Fruit fly (Drosophila melanogaster): ENCODE results near the gene Irbp.
A peak's percentile ranks its signal among the peaks of the same experiment; 100 is the strongest.

The Irbp gene

DNA sequence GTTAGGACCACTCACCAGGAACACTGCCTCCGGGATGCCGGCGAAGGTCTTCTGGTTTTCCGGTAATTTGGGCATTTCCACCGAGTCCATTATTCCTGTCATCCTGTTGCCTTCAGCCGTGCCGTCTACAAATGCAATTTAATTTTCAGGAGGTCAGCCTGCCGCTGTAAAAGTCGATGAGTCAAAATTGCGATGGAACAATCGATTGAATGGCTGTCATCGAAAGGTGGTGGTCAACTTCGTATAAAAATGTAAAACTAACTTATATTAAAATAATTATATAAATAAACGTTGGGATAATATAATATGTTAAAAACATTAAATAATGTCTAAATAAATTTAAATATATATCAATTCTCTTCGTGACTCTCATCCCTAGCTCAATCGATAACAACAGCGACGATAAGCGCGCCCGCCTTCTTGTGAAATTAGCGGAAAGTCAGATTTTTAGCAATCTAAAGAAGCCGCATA, at the start of gene Irbp, which contains the start of gene mgr:
Gene Irbp, plus strand, starts transcription at position 381 of the 471 bp plus-strand sequence.
Gene mgr, minus strand, starts transcription at position 209 of the 471 bp plus-strand sequence.
- peak; percentile 92 for TF ChIP-seq noc (tag; optimal IDR thresholded peaks at IDR 0.05)

- no peak for TF ChIP-seq noc (tag; optimal IDR thresholded peaks at IDR 0.05)
Measured at dm6 chr3R:11361906-11362305, 47.9 kb upstream of the Irbp start.

- TF ChIP-seq noc (tag; optimal IDR thresholded peaks at IDR 0.05) = no peak
Measured at dm6 chr3R:11363577-11363976, 46.3 kb upstream of the Irbp start.

DNA sequence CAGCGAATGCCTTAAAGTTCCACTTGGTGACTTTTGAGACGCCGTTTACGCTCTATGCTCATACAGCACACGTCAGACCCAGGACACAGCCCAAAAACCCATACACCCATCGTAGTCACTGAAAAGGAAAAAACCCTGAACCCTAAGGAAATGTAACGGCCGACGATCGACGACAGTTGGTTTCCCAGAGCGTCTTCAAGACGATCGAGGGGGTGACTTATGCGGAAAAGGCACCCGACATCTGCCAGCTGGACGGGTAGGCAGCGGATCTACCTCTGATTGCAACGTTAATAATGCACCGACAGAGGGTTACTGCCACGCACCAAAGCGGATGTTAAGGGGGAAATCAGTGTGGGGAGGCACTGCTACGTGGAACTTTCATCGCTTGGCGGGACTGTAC, 43.5 kb upstream of the Irbp start:
- no peak for TF ChIP-seq noc (tag; optimal IDR thresholded peaks at IDR 0.05)

dm6 chr3R:11368766-11369165, 41.1 kb upstream of the Irbp start:
- TF ChIP-seq noc (tag; optimal IDR thresholded peaks at IDR 0.05) = no peak

dm6 chr3R:11370333-11370732, 39.5 kb upstream of the Irbp start:
- no peak for TF ChIP-seq noc (tag; optimal IDR thresholded peaks at IDR 0.05)

- no peak for TF ChIP-seq noc (tag; optimal IDR thresholded peaks at IDR 0.05)
Measured at dm6 chr3R:11370805-11371204, 39.0 kb upstream of the Irbp start.

dm6 chr3R:11372053-11373016, 37.5 kb upstream of the Irbp start:
- no peak for TF ChIP-seq noc (tag; optimal IDR thresholded peaks at IDR 0.05)

DNA sequence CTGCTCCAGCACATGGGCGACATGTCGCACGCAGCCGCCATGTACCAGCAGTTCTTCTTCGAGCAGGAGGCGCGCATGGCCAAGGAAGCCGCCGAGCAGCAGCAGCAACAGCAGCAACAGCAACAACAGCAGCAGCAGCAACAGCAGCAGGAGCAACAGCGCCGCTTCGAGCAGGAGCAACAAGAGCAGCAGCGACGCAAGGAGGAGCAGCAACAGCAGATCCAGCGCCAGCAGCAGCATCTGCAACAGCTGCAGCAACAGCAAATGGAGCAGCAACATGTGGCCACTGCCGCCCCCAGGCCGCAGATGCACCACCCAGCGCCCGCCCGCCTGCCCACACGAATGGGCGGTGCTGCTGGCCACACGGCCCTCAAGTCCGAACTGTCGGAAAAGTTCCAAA, 34.7 kb upstream of the Irbp start:
- no peak for TF ChIP-seq noc (tag; optimal IDR thresholded peaks at IDR 0.05)

DNA sequence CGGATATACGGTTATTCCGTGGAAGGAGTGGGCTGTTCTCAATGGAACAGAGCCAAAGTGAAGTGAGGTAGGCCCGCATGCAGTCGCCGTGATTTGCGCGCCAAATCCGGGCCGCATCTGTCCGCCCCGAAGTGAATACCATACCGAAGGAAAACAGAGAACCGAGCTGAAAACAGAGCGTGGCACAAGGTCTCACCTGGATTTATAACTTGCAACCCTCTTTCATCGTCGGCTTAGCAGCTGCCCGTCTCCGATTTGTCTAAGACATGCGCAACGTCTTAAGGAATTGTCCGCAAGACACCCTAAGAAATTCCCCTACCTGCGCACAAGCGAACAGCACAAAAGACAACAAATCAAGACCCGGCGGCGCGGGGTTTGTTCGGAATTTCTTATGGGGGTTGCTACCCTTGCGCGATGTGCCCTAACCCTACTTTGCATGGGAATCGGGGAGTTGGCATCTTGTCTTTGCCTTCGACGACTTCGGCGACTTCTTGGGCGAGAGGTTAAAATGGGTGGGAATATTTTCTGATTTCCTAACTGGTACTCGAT, 31.2 kb upstream of the Irbp start:
- TF ChIP-seq noc (tag; optimal IDR thresholded peaks at IDR 0.05) = no peak

DNA sequence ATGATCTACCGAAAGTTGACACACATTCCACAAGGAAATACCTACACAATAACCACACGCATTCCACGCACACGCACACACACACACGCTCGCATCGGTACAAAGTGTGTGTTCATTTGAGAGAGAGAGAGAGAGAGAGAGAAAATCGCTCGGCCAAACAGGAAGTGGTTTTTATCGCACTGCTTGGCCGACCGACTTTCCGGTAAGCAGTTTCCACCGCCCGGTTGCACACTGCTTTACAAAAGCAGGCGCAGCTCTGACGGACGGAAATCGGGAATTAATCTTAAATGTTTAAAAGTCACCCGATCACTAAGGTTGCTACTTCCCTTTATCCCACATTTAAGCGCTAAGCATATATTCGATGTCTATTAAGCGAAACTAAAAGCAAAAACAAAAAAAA, 17.0 kb upstream of the Irbp start:
- TF ChIP-seq noc (tag; optimal IDR thresholded peaks at IDR 0.05) = no peak

DNA sequence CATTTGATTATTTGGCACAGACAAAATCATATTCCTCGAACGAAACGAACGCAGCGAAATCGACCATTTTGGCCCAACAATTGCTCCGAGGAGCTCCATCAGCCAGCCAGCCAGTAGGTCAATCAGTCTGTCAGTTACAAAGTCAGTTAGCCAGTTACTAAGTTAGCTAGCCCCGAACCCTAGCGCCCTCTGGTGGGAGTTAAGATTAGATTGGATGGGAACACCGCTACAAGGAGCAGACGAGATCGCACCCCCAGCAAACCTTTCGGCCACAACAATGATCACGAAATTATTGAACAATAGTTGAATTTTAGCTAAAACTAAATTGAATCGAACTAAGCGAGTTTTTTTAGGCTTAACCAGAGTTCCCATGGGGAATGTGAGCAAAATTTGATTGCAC, 16.0 kb upstream of the Irbp start:
- no peak for TF ChIP-seq noc (tag; optimal IDR thresholded peaks at IDR 0.05)

dm6 chr3R:11395541-11395940, 14.3 kb upstream of the Irbp start:
- TF ChIP-seq noc (tag; optimal IDR thresholded peaks at IDR 0.05) = no peak

- TF ChIP-seq noc (tag; optimal IDR thresholded peaks at IDR 0.05) = no peak
Measured at dm6 chr3R:11402894-11403293, 7.0 kb upstream of the Irbp start.

dm6 chr3R:11407733-11408134, 2.1 kb upstream of the Irbp start, which contains the start of gene mRpL40:
Gene mRpL40 (plus strand): TSS chr3R:11407918.
- no peak for TF ChIP-seq noc (tag; optimal IDR thresholded peaks at IDR 0.05)

dm6 chr3R:11412371-11412770, 2.5 kb downstream of the Irbp start, which contains the start of gene Ipo9:
Gene Ipo9 (plus strand): TSS chr3R:11412522.
- TF ChIP-seq noc (tag; optimal IDR thresholded peaks at IDR 0.05) = no peak

DNA sequence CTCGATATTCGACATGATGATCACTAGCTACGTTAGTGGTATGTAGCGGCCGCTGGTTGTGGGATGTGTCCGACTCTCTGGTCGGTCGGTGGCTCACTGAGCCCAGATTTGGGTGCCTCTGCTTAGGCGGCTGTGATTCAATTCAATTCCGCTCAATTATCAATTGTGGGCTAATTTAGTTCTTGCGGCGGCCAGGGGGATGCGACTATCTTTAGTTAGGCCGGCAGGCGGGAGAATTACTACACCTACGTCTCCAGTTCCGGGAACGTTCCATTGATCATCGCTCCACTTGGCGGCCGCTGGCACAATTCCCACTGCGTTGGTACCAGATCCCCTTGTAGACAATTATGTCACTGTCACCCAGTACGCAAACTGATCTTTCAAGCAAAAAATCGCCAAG, 8.7 kb downstream of the Irbp start, which contains the start of the genes bumpel and CG45676:
Gene bumpel, minus strand, starts transcription at position 101 of the 400 bp plus-strand sequence.
Gene CG45676, plus strand, starts transcription at position 318 of the 400 bp plus-strand sequence.
- TF ChIP-seq noc (tag; optimal IDR thresholded peaks at IDR 0.05) = no peak
